Worm (Caenorhabditis elegans): ENCODE data around the gene miga-1.

- TF ChIP-seq F49E8.2 (tag; optimal IDR thresholded peaks at IDR 0.05; ENCODE audit: borderline replicate concordance): no peak
- TF ChIP-seq egl-27 (tag; optimal IDR thresholded peaks at IDR 0.05): no peak
- TF ChIP-seq mep-1 (tag; optimal IDR thresholded peaks at IDR 0.05): no peak
- no peak for TF ChIP-seq duxl-1 (tag; optimal IDR thresholded peaks at IDR 0.05; ENCODE audit: poor library complexity)
- no peak for TF ChIP-seq ztf-11 (tag; optimal IDR thresholded peaks at IDR 0.05)
- TF ChIP-seq fos-1 (tag; optimal IDR thresholded peaks at IDR 0.05): no peak
- no peak for TF ChIP-seq R02D3.7 (tag; optimal IDR thresholded peaks at IDR 0.05)
Measured at ce11 chrV:12352881-12353280, 47.8 kb downstream of the miga-1 start.

Data from whole organism, L4 larva.